Worm (Caenorhabditis elegans) whole organism, L2 larva: ENCODE results near the gene str-3.

ENCODE experiments used
- C34F6.9 ChIP-seq: fragments of 150-350 bp; optimal IDR thresholded peaks from 2 replicates; lab custom pipeline; 2014; ENCODE audit warnings: missing biosample characterization, missing genetic modification characterization
- F13H6.1 ChIP-seq: sonication (generic microtip); optimal IDR thresholded peaks from 2 replicates; lab custom pipeline; 2016; ENCODE audit warnings: missing genetic modification characterization, missing compliant biosample characterization
- R02D3.7 ChIP-seq: fragments of 150-350 bp; optimal IDR thresholded peaks from 2 replicates; lab custom pipeline; 2014; ENCODE audit warnings: missing biosample characterization, missing genetic modification characterization
- Y55F3AM.14 ChIP-seq: fragments of 200-800 bp; sonication (Bioruptor generic); optimal IDR thresholded peaks from 2 replicates; lab custom pipeline; 2018; ENCODE audit warnings: mild to moderate bottlenecking, missing genetic modification characterization, missing compliant biosample characterization
- ZK546.5 ChIP-seq: sonication (generic microtip); optimal IDR thresholded peaks from 2 replicates; lab custom pipeline; 2017; ENCODE audit warnings: missing biosample characterization, missing genetic modification characterization
- alr-1 ChIP-seq: fragments of 150-350 bp; optimal IDR thresholded peaks from 2 replicates; lab custom pipeline; 2014; ENCODE audit warnings: missing biosample characterization, missing genetic modification characterization
- aly-2 ChIP-seq: fragments of 150-350 bp; optimal IDR thresholded peaks from 2 replicates; lab custom pipeline; 2014; ENCODE audit warnings: missing biosample characterization, missing genetic modification characterization
- ama-1 ChIP-seq: fragments of 150-350 bp; optimal IDR thresholded peaks from 2 replicates; lab custom pipeline; 2018; ENCODE audit warnings: inconsistent platforms
- blmp-1 ChIP-seq: sonication (generic microtip); optimal IDR thresholded peaks from 2 replicates; lab custom pipeline; 2017; ENCODE audit warnings: missing genetic modification characterization, mild to moderate bottlenecking, missing compliant biosample characterization, antibody characterized with exemption, moderate library complexity; ENCODE audit not compliant: insufficient read depth
- ceh-16 ChIP-seq: fragments of 150-350 bp; optimal IDR thresholded peaks from 2 replicates; lab custom pipeline; 2014; ENCODE audit warnings: missing biosample characterization, missing genetic modification characterization
- ceh-82 ChIP-seq: fragments of 150-350 bp; optimal IDR thresholded peaks from 2 replicates; lab custom pipeline; 2014; ENCODE audit warnings: missing biosample characterization, missing genetic modification characterization
- crh-2 ChIP-seq: sonication (generic microtip); optimal IDR thresholded peaks from 2 replicates; lab custom pipeline; 2017; ENCODE audit warnings: missing biosample characterization, missing genetic modification characterization
- dmd-4 ChIP-seq: sonication (generic microtip); optimal IDR thresholded peaks from 2 replicates; lab custom pipeline; 2017; ENCODE audit warnings: missing biosample characterization, missing genetic modification characterization
- egl-27 ChIP-seq: sonication (generic microtip); optimal IDR thresholded peaks from 3 replicates; lab custom pipeline; 2017; ENCODE audit warnings: missing biosample characterization, missing genetic modification reagents, missing genetic modification characterization
- elt-1 ChIP-seq: fragments of 150-350 bp; optimal IDR thresholded peaks from 2 replicates; lab custom pipeline; 2014; ENCODE audit warnings: missing biosample characterization, missing genetic modification characterization
- elt-3 ChIP-seq: sonication (generic microtip); optimal IDR thresholded peaks from 2 replicates; lab custom pipeline; 2017; ENCODE audit warnings: missing biosample characterization, missing genetic modification characterization
- fos-1 ChIP-seq: fragments of 150-350 bp; optimal IDR thresholded peaks from 2 replicates; lab custom pipeline; 2014; ENCODE audit warnings: missing biosample characterization, missing genetic modification characterization
- gmeb-1 ChIP-seq: fragments of 150-350 bp; optimal IDR thresholded peaks from 2 replicates; lab custom pipeline; 2014; ENCODE audit warnings: missing biosample characterization, missing genetic modification characterization
- lin-11 ChIP-seq: fragments of 150-350 bp; sonication (generic microtip); optimal IDR thresholded peaks from 2 replicates; lab custom pipeline; 2014; ENCODE audit warnings: missing biosample characterization, missing genetic modification characterization, inconsistent platforms, mixed read lengths
- lin-13 ChIP-seq: fragments of 150-350 bp; optimal IDR thresholded peaks from 2 replicates; lab custom pipeline; 2014; ENCODE audit warnings: missing biosample characterization, missing genetic modification reagents, missing genetic modification characterization
- lin-39 ChIP-seq: fragments of 150-350 bp; optimal IDR thresholded peaks from 2 replicates; lab custom pipeline; 2014; ENCODE audit warnings: missing biosample characterization, missing genetic modification reagents, missing genetic modification characterization
- lsy-2 ChIP-seq, 2 experiments: fragments of 150-350 bp in 1 of 2; sonication (generic microtip) in 1 of 2; optimal IDR thresholded peaks; 2 replicates each; lab custom pipeline; 2014 to 2017; ENCODE audit warnings: missing biosample characterization in 2 of 2, missing genetic modification characterization in 2 of 2
- mab-5 ChIP-seq: fragments of 150-350 bp; optimal IDR thresholded peaks from 2 replicates; lab custom pipeline; 2014; ENCODE audit warnings: missing biosample characterization, missing genetic modification characterization
- mbf-1 ChIP-seq: sonication (generic microtip); optimal IDR thresholded peaks from 2 replicates; lab custom pipeline; 2017; ENCODE audit warnings: missing biosample characterization, missing genetic modification characterization
- mdl-1 ChIP-seq, 2 experiments: fragments of 150-350 bp in 1 of 2; sonication (generic microtip) in 1 of 2; optimal IDR thresholded peaks; 2 replicates each; lab custom pipeline; 2017; ENCODE audit warnings: missing biosample characterization in 2 of 2, missing genetic modification characterization in 2 of 2
- nhr-10 ChIP-seq: sonication (generic microtip); optimal IDR thresholded peaks from 2 replicates; lab custom pipeline; 2017; ENCODE audit warnings: missing biosample characterization, missing genetic modification characterization
- nhr-11 ChIP-seq: fragments of 150-350 bp; optimal IDR thresholded peaks from 2 replicates; lab custom pipeline; 2014; ENCODE audit warnings: missing biosample characterization, missing genetic modification characterization
- nhr-12 ChIP-seq: fragments of 150-350 bp; optimal IDR thresholded peaks from 2 replicates; lab custom pipeline; 2014; ENCODE audit warnings: missing biosample characterization, missing genetic modification characterization
- nhr-129 ChIP-seq: fragments of 150-350 bp; optimal IDR thresholded peaks from 2 replicates; lab custom pipeline; 2014; ENCODE audit warnings: missing biosample characterization, missing genetic modification characterization
- nhr-21 ChIP-seq: fragments of 150-350 bp; optimal IDR thresholded peaks from 2 replicates; lab custom pipeline; 2014; ENCODE audit warnings: missing biosample characterization, missing genetic modification characterization
- nhr-23 ChIP-seq: fragments of 150-350 bp; optimal IDR thresholded peaks from 2 replicates; lab custom pipeline; 2014; ENCODE audit warnings: missing biosample characterization, missing genetic modification reagents, missing genetic modification characterization
- nhr-237 ChIP-seq: fragments of 150-350 bp; optimal IDR thresholded peaks from 2 replicates; lab custom pipeline; 2014; ENCODE audit warnings: missing biosample characterization, missing genetic modification characterization
- nhr-25 ChIP-seq: fragments of 150-350 bp; sonication (generic microtip); optimal IDR thresholded peaks from 3 replicates; lab custom pipeline; 2014; ENCODE audit warnings: missing biosample characterization, missing genetic modification characterization
- nhr-6 ChIP-seq: fragments of 150-350 bp; optimal IDR thresholded peaks from 2 replicates; lab custom pipeline; 2014; ENCODE audit warnings: missing biosample characterization, missing genetic modification characterization
- nhr-77 ChIP-seq: fragments of 150-350 bp; optimal IDR thresholded peaks from 2 replicates; lab custom pipeline; 2014; ENCODE audit warnings: missing biosample characterization, missing genetic modification characterization
- peb-1 ChIP-seq: fragments of 150-350 bp; optimal IDR thresholded peaks from 2 replicates; lab custom pipeline; 2014; ENCODE audit warnings: missing biosample characterization, missing genetic modification characterization
- sem-4 ChIP-seq: fragments of 150-350 bp; optimal IDR thresholded peaks from 2 replicates; lab custom pipeline; 2014; ENCODE audit warnings: missing biosample characterization, missing genetic modification reagents, missing genetic modification characterization
- skn-1 ChIP-seq: sonication (generic microtip); optimal IDR thresholded peaks from 2 replicates; lab custom pipeline; 2017; ENCODE audit warnings: missing biosample characterization, missing genetic modification characterization
- sma-3 ChIP-seq: sonication (generic microtip); optimal IDR thresholded peaks from 2 replicates; lab custom pipeline; 2016; ENCODE audit warnings: missing genetic modification reagents, missing genetic modification characterization, missing compliant biosample characterization
- sma-9 ChIP-seq, 2 experiments: fragments of 150-350 bp in 1 of 2; sonication (generic microtip) in 1 of 2; optimal IDR thresholded peaks; 2 replicates each; lab custom pipeline; 2014 to 2016; ENCODE audit warnings: missing genetic modification characterization in 2 of 2, mild to moderate bottlenecking in 1 of 2, missing biosample characterization in 1 of 2, missing compliant biosample characterization in 1 of 2, missing genetic modification reagents in 1 of 2, moderate library complexity in 1 of 2
- snpc-4 ChIP-seq: fragments of 150-350 bp; optimal IDR thresholded peaks from 2 replicates; lab custom pipeline; 2014; ENCODE audit warnings: missing biosample characterization, missing genetic modification characterization
- unc-39 ChIP-seq: fragments of 150-350 bp; optimal IDR thresholded peaks from 2 replicates; lab custom pipeline; 2014; ENCODE audit warnings: missing biosample characterization, missing genetic modification characterization
- unc-55 ChIP-seq: fragments of 150-350 bp; sonication (generic microtip); optimal IDR thresholded peaks from 3 replicates; lab custom pipeline; 2014; ENCODE audit warnings: missing biosample characterization, missing genetic modification reagents, missing genetic modification characterization
- unc-62 ChIP-seq: fragments of 150-350 bp; optimal IDR thresholded peaks from 2 replicates; lab custom pipeline; 2014; ENCODE audit warnings: missing biosample characterization, missing genetic modification reagents, missing genetic modification characterization
- zag-1 ChIP-seq: fragments of 150-350 bp; optimal IDR thresholded peaks from 2 replicates; lab custom pipeline; 2014; ENCODE audit warnings: missing biosample characterization, missing genetic modification characterization
- ztf-1 ChIP-seq: fragments of 200-800 bp; sonication (Bioruptor generic); conservative IDR thresholded peaks from 2 replicates; pipeline ENCODE4 v1.3.6; 2022; ENCODE audit warnings: missing genetic modification characterization, missing compliant biosample characterization
- ztf-11 ChIP-seq: sonication (generic microtip); optimal IDR thresholded peaks from 2 replicates; lab custom pipeline; 2017; ENCODE audit warnings: missing biosample characterization, missing genetic modification characterization
- ztf-4 ChIP-seq: fragments of 150-350 bp; optimal IDR thresholded peaks from 2 replicates; lab custom pipeline; 2014; ENCODE audit warnings: missing biosample characterization, missing genetic modification characterization

The str-3 gene

ce11 chrIV:11089527-11089926, 10.6 kb downstream of the str-3 start, which contains the start of gene M7.7:
Gene M7.7 (plus strand): TSS chrIV:11089827.
- TF ChIP-seq nhr-129 (tag; lab: Kevin White, UChicago) (no peak), nhr-77 (tag; lab: Kevin White, UChicago) (no peak), nhr-11 (tag; lab: Kevin White, UChicago) (no peak), alr-1 (no peak), ztf-4 (tag; lab: Kevin White, UChicago) (no peak), elt-1 (tag; lab: Kevin White, UChicago) (no peak), R02D3.7 (tag; lab: Kevin White, UChicago) (no peak), ztf-1 (GFP tag; lab: Robert Waterston, UW) (no peak)

ce11 chrIV:11083609-11084008, 16.6 kb downstream of the str-3 start, which contains the start of gene klc-1:
Gene klc-1 (plus strand): TSS chrIV:11083735.
- TF ChIP-seq lsy-2 (tag; optimal IDR thresholded peaks at IDR 0.05; lab: Kevin White, UChicago): peak in 1 of 2 experiments; percentile 63
- TF ChIP-seq nhr-129 (tag; lab: Kevin White, UChicago): no peak

- TF ChIP-seq ztf-11 (tag; lab: Kevin White, UChicago) (no peak), unc-55 (GFP tag; lab: Kevin White, UChicago) (peak; percentile 94), mbf-1 (tag; lab: Kevin White, UChicago) (no peak), aly-2 (no peak), zag-1 (tag; lab: Kevin White, UChicago) (peak; percentile 99), nhr-21 (peak; percentile 96), nhr-77 (tag; lab: Kevin White, UChicago) (no peak), nhr-12 (tag; lab: Kevin White, UChicago) (no peak), nhr-23 (tag; lab: Kevin White, UChicago) (peak; percentile 42), egl-27 (tag; lab: Kevin White, UChicago) (peak; percentile 93), dmd-4 (no peak), ztf-1 (GFP tag; lab: Robert Waterston, UW) (no peak), mab-5 (tag; lab: Kevin White, UChicago) (peak; percentile 93), ama-1 (peak; percentile 90), lin-13 (GFP tag; lab: Kevin White, UChicago) (peak; percentile 86), alr-1 (peak; percentile 62), unc-39 (peak; percentile 27), sma-3 (GFP tag; lab: Kevin White, UChicago) (peak; percentile 91), blmp-1 (tag; lab: Kevin White, UChicago) (peak; percentile 92), lin-39 (tag; lab: Kevin White, UChicago) (peak; percentile 25), ZK546.5 (tag; lab: Kevin White, UChicago) (peak; percentile 44), sem-4 (tag; lab: Kevin White, UChicago) (peak; percentile 96), elt-1 (tag; lab: Kevin White, UChicago) (no peak), lsy-2 (tag; optimal IDR thresholded peaks at IDR 0.05; lab: Kevin White, UChicago) (peak; percentile 76 to 94), skn-1 (tag; lab: Kevin White, UChicago) (peak; percentile 3), nhr-237 (tag; lab: Kevin White, UChicago) (no peak), Y55F3AM.14 (GFP tag; lab: Kevin White, UChicago) (peak; percentile 83), ceh-16 (no peak), mdl-1 (tag; optimal IDR thresholded peaks at IDR 0.05; lab: Kevin White, UChicago) (peak; percentile 61 to 84), crh-2 (peak; percentile 91), fos-1 (tag; lab: Kevin White, UChicago) (peak; percentile 85), ztf-4 (tag; lab: Kevin White, UChicago) (peak; percentile 91), gmeb-1 (peak; percentile 64), ceh-82 (tag; lab: Kevin White, UChicago) (peak; percentile 60), nhr-25 (tag; lab: Kevin White, UChicago) (peak; percentile 94), nhr-129 (tag; lab: Kevin White, UChicago) (peak; percentile 98), peb-1 (tag; lab: Kevin White, UChicago) (no peak), nhr-10 (tag; lab: Kevin White, UChicago) (no peak), lin-11 (tag; lab: Kevin White, UChicago) (peak; percentile 94), sma-9 (GFP tag; optimal IDR thresholded peaks at IDR 0.05; lab: Kevin White, UChicago) (peak; percentile 92), sma-9 (tag; optimal IDR thresholded peaks at IDR 0.05; lab: Kevin White, UChicago) (no peak), elt-3 (tag; lab: Kevin White, UChicago) (no peak), nhr-11 (tag; lab: Kevin White, UChicago) (no peak), F13H6.1 (tag; lab: Kevin White, UChicago) (peak; percentile 97), R02D3.7 (tag; lab: Kevin White, UChicago) (no peak), unc-62 (GFP tag; lab: Kevin White, UChicago) (peak; percentile 21), snpc-4 (tag; lab: Kevin White, UChicago) (peak; percentile 62), nhr-6 (tag; lab: Kevin White, UChicago) (peak; percentile 95), C34F6.9 (tag; lab: Kevin White, UChicago) (peak; percentile 99)
These were observed 17.4 kb downstream of the str-3 start for ce11 chrIV:11082789-11083235.
